Worm (Caenorhabditis elegans): ENCODE data around the gene hlb-1.

DNA sequence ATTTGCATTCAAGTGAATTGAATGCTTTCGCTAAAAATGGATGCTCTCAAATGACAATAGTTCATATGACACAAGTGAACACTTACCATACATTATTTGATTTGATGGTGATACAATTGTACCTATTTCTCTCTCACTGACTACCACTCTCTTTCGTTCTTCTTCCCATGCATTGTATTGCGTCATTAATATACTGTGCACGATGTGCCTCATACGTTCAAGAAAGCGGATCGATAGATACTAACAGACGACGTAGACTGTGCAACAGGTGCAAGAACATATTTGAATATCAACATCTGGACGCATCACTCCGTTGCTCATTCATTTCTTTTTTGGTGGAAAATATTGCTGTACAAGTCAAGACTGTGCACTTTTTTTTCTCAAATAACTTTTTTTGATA is 23.8 kb downstream of the hlb-1 start, which contains the start of gene M03B6.4:
- TF ChIP-seq aly-1 (tag; optimal IDR thresholded peaks at IDR 0.05): no peak
- TF ChIP-seq flt-1 (GFP tag; IDR thresholded peaks at IDR 0.05): no peak
- no peak for TF ChIP-seq ama-1 (optimal IDR thresholded peaks at IDR 0.05)

All from whole organism, early embryonic.